Fruit fly (Drosophila melanogaster): ENCODE measurements around the gene Nnf1b.

The Nnf1b gene

dm6 chr2L:825768-826263, 15.4 kb downstream of the Nnf1b start, which contains the start of the genes CG3862 and dock (continued):
- peak; percentile 97 for TF ChIP-seq ato (GFP tag; IDR thresholded peaks at IDR 0.05; ENCODE audit: partially characterized antibody)
- TF ChIP-seq CTCF (GFP tag; optimal IDR thresholded peaks at IDR 0.05): peak; percentile 66
- TF ChIP-seq CG12155 (GFP tag; optimal IDR thresholded peaks at IDR 0.05): peak; percentile 47
- peak; percentile 76 for TF ChIP-seq CG13624 (GFP tag; optimal IDR thresholded peaks at IDR 0.05)
- TF ChIP-seq CG4404 (GFP tag; IDR thresholded peaks at IDR 0.05): no peak
- peak; percentile 33; the same call in 1 of the 3 replicates for TF ChIP-seq H15 (GFP tag; IDR thresholded peaks at IDR 0.05)
- TF ChIP-seq ewg (GFP tag; optimal IDR thresholded peaks at IDR 0.05): peak; percentile 23
- no peak for TF ChIP-seq CG5180 (GFP tag; optimal IDR thresholded peaks at IDR 0.05)
- TF ChIP-seq pho (GFP tag; optimal IDR thresholded peaks at IDR 0.05): peak; percentile 74
- TF ChIP-seq sisA (GFP tag; IDR thresholded peaks at IDR 0.05): no peak
- TF ChIP-seq Dref (GFP tag; IDR thresholded peaks at IDR 0.05): peak; percentile 100
- TF ChIP-seq ERR (GFP tag; optimal IDR thresholded peaks at IDR 0.05): peak; percentile 51
- 0 out of 2 replicates have a peak, but pooled peaks have one; percentile 29 for TF ChIP-seq CG14014 (GFP tag; IDR thresholded peaks at IDR 0.05)
- TF ChIP-seq CG18619 (GFP tag; optimal IDR thresholded peaks at IDR 0.05): peak; percentile 42
- TF ChIP-seq slou (GFP tag; optimal IDR thresholded peaks at IDR 0.05): peak; percentile 6
- peak; percentile 83 for TF ChIP-seq Ets65A (GFP tag)
- TF ChIP-seq MBD-R2 (GFP tag; IDR thresholded peaks at IDR 0.05): peak; percentile 97
- peak; percentile 77 for TF ChIP-seq zfh2 (GFP tag; optimal IDR thresholded peaks at IDR 0.05)
- TF ChIP-seq pzg (GFP tag; optimal IDR thresholded peaks at IDR 0.05): peak; percentile 98
- TF ChIP-seq ken (GFP tag; IDR thresholded peaks at IDR 0.05): 0 out of 3 replicates have a peak, but pooled peaks have one; percentile 20
- TF ChIP-seq chm (GFP tag; IDR thresholded peaks at IDR 0.05): peak; percentile 64
- peak; percentile 58 for TF ChIP-seq CG34376 (GFP tag; optimal IDR thresholded peaks at IDR 0.05)
- no peak for TF ChIP-seq Sox102F (GFP tag; optimal IDR thresholded peaks at IDR 0.05)
- TF ChIP-seq Oaz (GFP tag; IDR thresholded peaks at IDR 0.05): no peak
- TF ChIP-seq HLHmδ (GFP tag; optimal IDR thresholded peaks at IDR 0.05): peak; percentile 54
- peak; percentile 57 for TF ChIP-seq CG9876 (GFP tag; optimal IDR thresholded peaks at IDR 0.05)
- peak; percentile 38 for TF ChIP-seq CG15601 (tag; optimal IDR thresholded peaks at IDR 0.05)
- peak; percentile 48 for TF ChIP-seq gfzf (GFP tag; optimal IDR thresholded peaks at IDR 0.05)
- peak; percentile 62; the same call in 1 of the 2 replicates for TF ChIP-seq cas (GFP tag; IDR thresholded peaks at IDR 0.05)
- no peak for TF ChIP-seq wdn (GFP tag; IDR thresholded peaks at IDR 0.05)
- TF ChIP-seq CG1233 (GFP tag; optimal IDR thresholded peaks at IDR 0.05): peak; percentile 43
- TF ChIP-seq CG10959 (GFP tag; IDR thresholded peaks at IDR 0.05): no peak
- no peak for TF ChIP-seq Ssrp (tag; optimal IDR thresholded peaks at IDR 0.05)
- no peak for TF ChIP-seq Hand (GFP tag; optimal IDR thresholded peaks at IDR 0.05)
- peak; percentile 18 for TF ChIP-seq Fer3 (tag; optimal IDR thresholded peaks at IDR 0.05)
- TF ChIP-seq CG13287 (GFP tag; IDR thresholded peaks at IDR 0.05; ENCODE audit: partially characterized antibody): peak; percentile 96
- TF ChIP-seq unc-4 (GFP tag; IDR thresholded peaks at IDR 0.05; ENCODE audit: partially characterized antibody): peak; percentile 95
- no peak for TF ChIP-seq schlank (tag; optimal IDR thresholded peaks at IDR 0.05)
- peak; percentile 44 for TF ChIP-seq onecut (GFP tag; IDR thresholded peaks at IDR 0.05)
- TF ChIP-seq CG17361 (GFP tag; IDR thresholded peaks at IDR 0.05): peak; percentile 51; the same call in 2 of the 3 replicates
- TF ChIP-seq HLH3B (GFP tag; IDR thresholded peaks at IDR 0.05): peak; percentile 26; the same call in 1 of the 2 replicates
- peak; percentile 72 for TF ChIP-seq CG15514 (GFP tag; optimal IDR thresholded peaks at IDR 0.05)
- TF ChIP-seq CG16815 (GFP tag; optimal IDR thresholded peaks at IDR 0.05): no peak
- TF ChIP-seq twi (tag; optimal IDR thresholded peaks at IDR 0.05): no peak
- TF ChIP-seq CG10366 (GFP tag; IDR thresholded peaks at IDR 0.05): no peak
- no peak for TF ChIP-seq CG6254 (GFP tag; optimal IDR thresholded peaks at IDR 0.05)
- no peak for TF ChIP-seq CG6854 (GFP tag; optimal IDR thresholded peaks at IDR 0.05)
- peak; percentile 56 for TF ChIP-seq mam (GFP tag; optimal IDR thresholded peaks at IDR 0.05)
- TF ChIP-seq HHEX (GFP tag; optimal IDR thresholded peaks at IDR 0.05): no peak
- TF ChIP-seq Gug (GFP tag; IDR thresholded peaks at IDR 0.05): peak; percentile 11; the same call in 1 of the 4 replicates
- TF ChIP-seq CG18011 (GFP tag; optimal IDR thresholded peaks at IDR 0.05): peak; percentile 37

Measured in whole organism, embryonic.